Worm (Caenorhabditis elegans) whole organism, mixed stage, embryonic: ENCODE results near the gene C46F11.5.

Source experiments
- M03D4.4 ChIP-seq: sonication (generic microtip); optimal IDR thresholded peaks from 2 replicates; lab custom pipeline; 2017; ENCODE audit warnings: mild to moderate bottlenecking, missing genetic modification characterization, missing compliant biosample characterization
- blmp-1 ChIP-seq: fragments of 150-350 bp; optimal IDR thresholded peaks from 2 replicates; lab custom pipeline; 2014; ENCODE audit warnings: missing biosample characterization, missing genetic modification characterization
- ceh-43 ChIP-seq: fragments of 200-800 bp; sonication (Bioruptor generic); optimal IDR thresholded peaks from 2 replicates; lab custom pipeline; 2018; ENCODE audit warnings: mild to moderate bottlenecking, missing genetic modification characterization, moderate library complexity, missing compliant biosample characterization
- elt-3 ChIP-seq: fragments of 150-350 bp; optimal IDR thresholded peaks from 2 replicates; lab custom pipeline; 2014; ENCODE audit warnings: missing biosample characterization, missing genetic modification characterization
- lsy-2 ChIP-seq: fragments of 150-350 bp; optimal IDR thresholded peaks from 2 replicates; lab custom pipeline; 2014; ENCODE audit warnings: missing biosample characterization, missing genetic modification characterization
- nhr-2 ChIP-seq: fragments of 150-350 bp; optimal IDR thresholded peaks from 2 replicates; lab custom pipeline; 2014; ENCODE audit warnings: missing biosample characterization, missing genetic modification characterization
- pha-4 ChIP-seq: fragments of 150-350 bp; optimal IDR thresholded peaks from 2 replicates; lab custom pipeline; 2018; ENCODE audit warnings: missing biosample characterization, missing genetic modification reagents, missing genetic modification characterization
- snpc-4 ChIP-seq: fragments of 150-350 bp; optimal IDR thresholded peaks from 2 replicates; lab custom pipeline; 2014; ENCODE audit warnings: missing biosample characterization, missing genetic modification characterization
- sptf-1 ChIP-seq: sonication (generic microtip); optimal IDR thresholded peaks from 2 replicates; lab custom pipeline; 2017; ENCODE audit warnings: mild to moderate bottlenecking, missing genetic modification characterization, moderate library complexity, missing compliant biosample characterization
- unc-62 ChIP-seq: fragments of 150-350 bp; optimal IDR thresholded peaks from 2 replicates; lab custom pipeline; 2014; ENCODE audit warnings: missing biosample characterization, missing genetic modification reagents, missing genetic modification characterization
- ztf-11 ChIP-seq: fragments of 150-350 bp; optimal IDR thresholded peaks from 2 replicates; lab custom pipeline; 2014; ENCODE audit warnings: missing biosample characterization, missing genetic modification characterization

DNA sequence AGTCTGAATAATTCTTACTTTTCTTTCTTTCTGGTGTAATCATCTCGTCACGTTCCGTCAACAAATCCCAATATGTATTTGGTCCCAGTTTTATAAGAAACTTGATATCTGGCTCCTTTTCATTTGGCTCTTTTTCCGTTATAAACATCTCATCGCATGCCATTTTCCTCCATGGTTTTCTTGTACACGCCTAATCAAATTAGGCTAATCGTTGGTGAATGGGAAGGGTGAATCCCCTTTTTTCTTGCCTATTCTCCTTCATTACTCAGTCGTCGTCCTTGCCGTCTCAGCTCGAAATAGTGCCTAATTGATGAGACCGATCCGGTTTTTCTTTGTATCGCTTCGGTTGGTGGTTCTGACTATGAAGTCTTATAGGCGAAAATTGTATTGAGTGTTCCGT is 23.2 kb downstream of the C46F11.5 start:
- TF ChIP-seq snpc-4 (tag; lab: Kevin White, UChicago), result no peak
- no peak for TF ChIP-seq M03D4.4 (tag; lab: Kevin White, UChicago)
- TF ChIP-seq elt-3 (tag; lab: Kevin White, UChicago), result no peak
- no peak for TF ChIP-seq unc-62 (GFP tag; lab: Kevin White, UChicago)
- TF ChIP-seq nhr-2 (tag; lab: Kevin White, UChicago), result no peak
- TF ChIP-seq pha-4 (tag; lab: Kevin White, UChicago), result no peak
- TF ChIP-seq ztf-11 (tag; lab: Kevin White, UChicago), result no peak
- TF ChIP-seq sptf-1 (tag; lab: Kevin White, UChicago), result no peak
- TF ChIP-seq ceh-43 (GFP tag; lab: Kevin White, UChicago), result no peak
- TF ChIP-seq lsy-2 (tag; lab: Kevin White, UChicago), result no peak
- TF ChIP-seq blmp-1 (tag; lab: Kevin White, UChicago), result no peak
